Worm (Caenorhabditis elegans): ENCODE results near the gene D2085.7.

The D2085.7 gene

ce11 chrII:8641131-8641530 is at the start of gene D2085.7:
Gene D2085.7, plus strand, starts transcription at chrII:8641381.
- TF ChIP-seq mab-5 (tag; optimal IDR thresholded peaks at IDR 0.05) (no peak), ham-2 (GFP tag; optimal IDR thresholded peaks at IDR 0.05) (peak; percentile 56), lin-13 (tag; optimal IDR thresholded peaks at IDR 0.05) (no peak)

- no peak for TF ChIP-seq ceh-39 (tag; optimal IDR thresholded peaks at IDR 0.05)
- no peak for TF ChIP-seq pha-4 (tag; optimal IDR thresholded peaks at IDR 0.05)
- no peak for TF ChIP-seq mab-5 (tag; optimal IDR thresholded peaks at IDR 0.05)
- no peak for TF ChIP-seq nhr-12 (tag; optimal IDR thresholded peaks at IDR 0.05)
- no peak for TF ChIP-seq lin-13 (tag; optimal IDR thresholded peaks at IDR 0.05)
- no peak for TF ChIP-seq ces-1 (GFP tag; optimal IDR thresholded peaks at IDR 0.05)
- no peak for TF ChIP-seq nhr-28 (tag; optimal IDR thresholded peaks at IDR 0.05)
- TF ChIP-seq blmp-1 (tag; optimal IDR thresholded peaks at IDR 0.05) = no peak
- no peak for TF ChIP-seq flh-1 (GFP tag; optimal IDR thresholded peaks at IDR 0.05)
- no peak for TF ChIP-seq ham-2 (GFP tag; optimal IDR thresholded peaks at IDR 0.05)
Measured at ce11 chrII:8593840-8594625, 47.1 kb upstream of the D2085.7 start, which contains the start of gene aptf-3. Gene aptf-3, plus strand, starts transcription at chrII:8594190.

- no peak for TF ChIP-seq tbx-8 (GFP tag; optimal IDR thresholded peaks at IDR 0.05)
- no peak for TF ChIP-seq ceh-43 (GFP tag; optimal IDR thresholded peaks at IDR 0.05)
- TF ChIP-seq mep-1 (tag; optimal IDR thresholded peaks at IDR 0.05) = no peak
- no peak for TF ChIP-seq ham-2 (GFP tag; optimal IDR thresholded peaks at IDR 0.05)
- no peak for TF ChIP-seq pha-4 (tag; optimal IDR thresholded peaks at IDR 0.05)
Measured at ce11 chrII:8599214-8599613, 42.0 kb upstream of the D2085.7 start, which contains the start of gene F28C6.5. Gene F28C6.5, plus strand, starts transcription at chrII:8599514.

- TF ChIP-seq nhr-12 (tag; optimal IDR thresholded peaks at IDR 0.05) (no peak), pha-4 (tag; optimal IDR thresholded peaks at IDR 0.05) (no peak), mab-5 (tag; optimal IDR thresholded peaks at IDR 0.05) (no peak), mep-1 (tag; optimal IDR thresholded peaks at IDR 0.05) (no peak), bed-3 (GFP tag; optimal IDR thresholded peaks at IDR 0.05) (no peak), ztf-11 (tag; optimal IDR thresholded peaks at IDR 0.05) (no peak), unc-39 (tag; optimal IDR thresholded peaks at IDR 0.05) (no peak), nhr-237 (tag; optimal IDR thresholded peaks at IDR 0.05) (no peak), lin-13 (tag; optimal IDR thresholded peaks at IDR 0.05) (no peak), flh-1 (GFP tag; optimal IDR thresholded peaks at IDR 0.05) (no peak), cnd-1 (tag; optimal IDR thresholded peaks at IDR 0.05) (no peak), elt-1 (tag; optimal IDR thresholded peaks at IDR 0.05; ENCODE audit: borderline replicate concordance, insufficient read depth) (no peak)
Measured at ce11 chrII:8600165-8600564, 41.0 kb upstream of the D2085.7 start, which contains the start of gene pigg-1. Gene pigg-1, minus strand, starts transcription at chrII:8600265.

- no peak for TF ChIP-seq mls-2 (tag; optimal IDR thresholded peaks at IDR 0.05)
- TF ChIP-seq mep-1 (tag; optimal IDR thresholded peaks at IDR 0.05) = peak; percentile 74
- peak; percentile 32 for TF ChIP-seq pha-4 (tag; optimal IDR thresholded peaks at IDR 0.05)
- no peak for TF ChIP-seq nhr-28 (tag; optimal IDR thresholded peaks at IDR 0.05)
- TF ChIP-seq nhr-12 (tag; optimal IDR thresholded peaks at IDR 0.05) = no peak
- TF ChIP-seq lin-13 (tag; optimal IDR thresholded peaks at IDR 0.05) = no peak
- no peak for TF ChIP-seq ztf-11 (tag; optimal IDR thresholded peaks at IDR 0.05)
- peak; percentile 78 for TF ChIP-seq lsy-2 (tag; optimal IDR thresholded peaks at IDR 0.05)
- TF ChIP-seq ceh-43 (GFP tag; optimal IDR thresholded peaks at IDR 0.05) = no peak
- peak; percentile 1 for TF ChIP-seq hlh-1 (tag; optimal IDR thresholded peaks at IDR 0.05)
- no peak for TF ChIP-seq unc-39 (tag; optimal IDR thresholded peaks at IDR 0.05)
- TF ChIP-seq ceh-39 (tag; optimal IDR thresholded peaks at IDR 0.05) = peak; percentile 7
- peak; percentile 49 for TF ChIP-seq ces-1 (GFP tag; optimal IDR thresholded peaks at IDR 0.05)
- TF ChIP-seq nhr-2 (tag; optimal IDR thresholded peaks at IDR 0.05) = no peak
- TF ChIP-seq elt-1 (tag; optimal IDR thresholded peaks at IDR 0.05; ENCODE audit: borderline replicate concordance, insufficient read depth) = no peak
- no peak for TF ChIP-seq lin-32 (GFP tag; optimal IDR thresholded peaks at IDR 0.05)
- peak; percentile 54 for TF ChIP-seq nhr-237 (tag; optimal IDR thresholded peaks at IDR 0.05)
Measured at ce11 chrII:8602337-8602944, 38.7 kb upstream of the D2085.7 start, which contains the start of the genes cpf-1 and rpl-26. Gene cpf-1, minus strand, starts transcription at chrII:8602440. Gene rpl-26, plus strand, starts transcription at chrII:8602785.
